Worm (Caenorhabditis elegans) whole organism, early embryonic: ENCODE measurements around the gene Y25C1A.6.

ENCODE experiments used
- ama-1 ChIP-seq: fragments of 150-350 bp; optimal IDR thresholded peaks from 2 replicates; lab custom pipeline; 2014
- ceh-36 ChIP-seq: sonication (generic microtip); optimal IDR thresholded peaks from 2 replicates; lab custom pipeline; 2016; ENCODE audit warnings: missing genetic modification characterization, inconsistent platforms, missing compliant biosample characterization
- scrt-1 ChIP-seq: fragments of 200-800 bp; sonication (Bioruptor generic); IDR thresholded peaks from 2 replicates; pipeline ENCODE4 v1.3.6; 2022; ENCODE audit warnings: missing genetic modification characterization, missing compliant biosample characterization

DNA sequence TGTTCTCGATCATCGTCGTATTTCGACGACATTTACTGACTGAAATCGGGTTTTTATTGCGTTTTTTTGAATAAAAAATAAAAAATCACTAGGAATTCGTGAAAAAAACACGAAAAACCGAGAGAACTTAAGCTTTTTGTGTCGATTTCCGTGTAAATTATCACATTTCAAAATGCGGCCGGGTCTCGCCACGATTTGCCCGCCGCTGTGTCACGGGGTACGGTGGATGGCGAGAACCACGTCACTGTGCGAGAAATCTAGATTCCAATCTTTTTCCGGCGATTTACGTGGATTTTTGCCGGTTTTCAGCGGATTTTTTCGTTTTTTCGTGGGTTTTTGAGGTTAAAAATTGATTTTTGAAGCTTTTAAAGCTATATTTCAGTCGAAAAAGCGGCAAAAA is 16.0 kb downstream of the Y25C1A.6 start, which contains the start of gene Y25C1A.8:
- TF ChIP-seq scrt-1 (GFP tag; lab: Robert Waterston, UW) (no peak), ceh-36 (tag; lab: Kevin White, UChicago) (no peak), ama-1 (lab: Kevin White, UChicago) (no peak)
